Fruit fly (Drosophila melanogaster): ENCODE results near the gene CG42818.

Gene CG42818

DNA sequence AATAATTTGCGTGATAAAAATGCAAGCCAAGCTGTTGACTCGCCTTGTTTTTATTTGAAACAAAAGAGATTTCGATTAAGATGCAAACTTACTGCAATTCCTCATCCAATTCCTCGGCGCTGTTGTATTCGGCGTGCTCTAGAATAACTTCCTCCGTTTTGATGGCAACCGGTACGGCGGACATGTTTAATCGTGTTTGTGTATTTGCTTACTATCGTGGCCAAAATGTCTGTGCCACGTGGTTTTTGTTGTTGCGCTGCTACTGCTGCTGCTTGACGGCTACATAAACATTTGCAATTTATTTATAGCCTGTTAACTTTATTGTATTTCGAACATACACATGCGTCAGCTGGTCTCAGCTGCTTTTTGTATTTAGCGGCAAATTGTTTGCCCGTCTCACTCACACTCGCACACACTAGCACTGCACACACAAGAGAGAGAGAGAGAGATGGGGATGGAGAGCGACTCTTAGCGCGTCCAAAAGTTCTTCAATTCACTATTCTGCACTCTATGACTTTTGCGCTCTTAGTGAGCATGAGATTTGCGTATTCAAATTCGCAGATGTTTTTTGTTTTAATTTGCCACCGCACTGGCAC, 45.4 kb downstream of the CG42818 start:
- TF ChIP-seq tll (GFP tag; optimal IDR thresholded peaks at IDR 0.05) (peak in 1 of 2 experiments; percentile 38), CG8359 (GFP tag; optimal IDR thresholded peaks at IDR 0.05; ENCODE audit: borderline replicate concordance) (peak; percentile 32), hkb (optimal IDR thresholded peaks at IDR 0.05) (no peak), hkb (GFP tag; IDR thresholded peaks at IDR 0.05) (no peak), ERR (GFP tag; optimal IDR thresholded peaks at IDR 0.05) (no peak), kni (GFP tag; optimal IDR thresholded peaks at IDR 0.05) (peak; percentile 61), CG1832 (GFP tag; optimal IDR thresholded peaks at IDR 0.05) (peak; percentile 85), Med (GFP tag) (peak; percentile 23), CG8478 (optimal IDR thresholded peaks at IDR 0.05) (peak; percentile 43), fd64A (GFP tag; optimal IDR thresholded peaks at IDR 0.05) (peak; percentile 6), YL-1 (GFP tag; optimal IDR thresholded peaks at IDR 0.05) (peak; percentile 33), Trl (optimal IDR thresholded peaks at IDR 0.05) (peak; percentile 62 to 74), Trl (GFP tag; optimal IDR thresholded peaks at IDR 0.05) (no peak), D (optimal IDR thresholded peaks at IDR 0.05) (peak; percentile 17), D (GFP tag; optimal IDR thresholded peaks at IDR 0.05) (no peak), croc (GFP tag; conservative IDR thresholded peaks at IDR 0.05) (no peak), crp (GFP tag; optimal IDR thresholded peaks at IDR 0.05) (peak; percentile 61 to 82), cg (GFP tag; optimal IDR thresholded peaks at IDR 0.05) (peak; percentile 73), CG10565 (GFP tag; optimal IDR thresholded peaks at IDR 0.05) (no peak), p53 (GFP tag; optimal IDR thresholded peaks at IDR 0.05) (peak; percentile 99)

DNA sequence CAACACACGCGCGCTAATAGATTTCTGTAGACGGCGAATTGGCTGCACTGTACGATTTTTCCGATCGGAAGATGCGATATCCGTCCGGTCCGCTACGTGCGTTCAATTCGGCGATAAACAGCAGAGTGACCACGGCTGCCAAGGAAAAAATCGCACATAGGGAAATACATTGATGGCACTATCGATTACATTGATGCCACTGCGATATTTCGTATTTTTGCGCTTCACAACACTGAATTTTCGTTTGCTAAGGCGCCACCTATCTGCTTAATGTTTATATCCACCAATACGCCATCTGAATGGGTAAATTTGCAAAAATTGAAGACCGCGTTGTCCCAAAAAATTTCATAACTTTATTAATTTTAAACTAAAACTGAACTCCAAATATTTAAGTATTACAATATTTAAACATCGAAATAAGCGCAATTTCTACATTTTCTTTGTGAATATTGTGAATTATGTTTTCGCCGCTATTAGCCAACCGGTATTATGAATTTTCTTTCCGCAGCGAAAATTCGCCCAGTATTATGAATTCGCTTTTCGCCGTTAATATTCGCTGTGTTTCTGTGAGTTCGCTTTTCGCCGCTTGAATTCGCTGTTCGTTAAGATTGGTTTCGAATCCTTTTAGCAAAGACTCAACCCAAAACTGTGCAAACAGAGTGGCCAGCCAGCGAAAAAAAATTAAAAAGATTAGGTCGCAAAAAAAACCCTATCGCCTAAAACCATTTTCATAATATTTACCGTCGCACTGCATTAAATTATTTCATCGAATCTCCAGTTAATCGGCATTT, 46.1 kb downstream of the CG42818 start, which contains the start of the genes crp and pkaap:
TSS of gene crp (minus strand) at position 129 of the 791 bp plus-strand sequence.
TSS of gene pkaap (plus strand) at position 689 of the 791 bp plus-strand sequence.
- TF ChIP-seq PHDP (tag; optimal IDR thresholded peaks at IDR 0.05) (peak; percentile 67), Elba2 (GFP tag; optimal IDR thresholded peaks at IDR 0.05) (peak; percentile 45), eyg (GFP tag; optimal IDR thresholded peaks at IDR 0.05) (peak; percentile 65), bcd (GFP tag; optimal IDR thresholded peaks at IDR 0.05) (peak; percentile 69), CG10147 (GFP tag; optimal IDR thresholded peaks at IDR 0.05) (peak; percentile 42), mam (GFP tag; optimal IDR thresholded peaks at IDR 0.05) (peak; percentile 91), CG3847 (GFP tag; IDR thresholded peaks at IDR 0.05) (no peak), CG31441 (GFP tag; IDR thresholded peaks at IDR 0.05) (no peak), abd-A (tag; optimal IDR thresholded peaks at IDR 0.05) (peak; percentile 65), sima (GFP tag; optimal IDR thresholded peaks at IDR 0.05) (peak; percentile 20), CG3726 (GFP tag; IDR thresholded peaks at IDR 0.05) (no peak), Hey (tag; optimal IDR thresholded peaks at IDR 0.05) (peak; percentile 16), CG15514 (GFP tag; optimal IDR thresholded peaks at IDR 0.05) (peak; percentile 73), CG17912 (GFP tag; optimal IDR thresholded peaks at IDR 0.05) (peak; percentile 74), CG10565 (GFP tag; optimal IDR thresholded peaks at IDR 0.05) (peak; percentile 23), CG16779 (GFP tag; IDR thresholded peaks at IDR 0.05) (no peak), pfk (GFP tag; optimal IDR thresholded peaks at IDR 0.05) (peak; percentile 54), chn (GFP tag; optimal IDR thresholded peaks at IDR 0.05) (peak; percentile 86), onecut (GFP tag; IDR thresholded peaks at IDR 0.05) (peak; percentile 78), Dbx (GFP tag; IDR thresholded peaks at IDR 0.05) (no peak), luna (GFP tag; optimal IDR thresholded peaks at IDR 0.05) (peak; percentile 36), CG7556 (GFP tag; optimal IDR thresholded peaks at IDR 0.05) (peak; percentile 65), Dp (GFP tag; optimal IDR thresholded peaks at IDR 0.05) (peak; percentile 90), Dek (tag; optimal IDR thresholded peaks at IDR 0.05) (peak; percentile 75), CG34376 (GFP tag; optimal IDR thresholded peaks at IDR 0.05) (peak; percentile 52), Poxn (GFP tag; IDR thresholded peaks at IDR 0.05) (no peak), lilli (GFP tag; optimal IDR thresholded peaks at IDR 0.05) (peak; percentile 93), tup (GFP tag; optimal IDR thresholded peaks at IDR 0.05) (peak; percentile 83), CG1792 (GFP tag; optimal IDR thresholded peaks at IDR 0.05) (peak; percentile 74), CG18011 (GFP tag; optimal IDR thresholded peaks at IDR 0.05) (peak; percentile 46)
